Worm (Caenorhabditis elegans) whole organism, mixed stage, embryonic: ENCODE data around the gene R08C7.11.
A peak's percentile ranks its signal among the peaks of the same experiment; 100 is the strongest.

ENCODE experiments used
- bed-3 ChIP-seq: fragments of 200-800 bp; sonication (Bioruptor generic); optimal IDR thresholded peaks from 3 replicates; lab custom pipeline; 2018; ENCODE audit warnings: mild to moderate bottlenecking, missing genetic modification characterization, moderate library complexity, missing compliant biosample characterization
- blmp-1 ChIP-seq: fragments of 150-350 bp; optimal IDR thresholded peaks from 2 replicates; lab custom pipeline; 2014; ENCODE audit warnings: missing biosample characterization, missing genetic modification characterization
- ceh-39 ChIP-seq: fragments of 150-350 bp; optimal IDR thresholded peaks from 2 replicates; lab custom pipeline; 2014; ENCODE audit warnings: missing biosample characterization, missing genetic modification characterization
- ceh-43 ChIP-seq: fragments of 200-800 bp; sonication (Bioruptor generic); optimal IDR thresholded peaks from 2 replicates; lab custom pipeline; 2018; ENCODE audit warnings: mild to moderate bottlenecking, missing genetic modification characterization, moderate library complexity, missing compliant biosample characterization
- ceh-83 ChIP-seq: fragments of 200-800 bp; sonication (Bioruptor generic); optimal IDR thresholded peaks from 2 replicates; lab custom pipeline; 2018; ENCODE audit warnings: mild to moderate bottlenecking, missing genetic modification characterization, missing compliant biosample characterization
- ces-1 ChIP-seq: fragments of 150-350 bp; optimal IDR thresholded peaks from 2 replicates; lab custom pipeline; 2014; ENCODE audit warnings: missing biosample characterization, missing genetic modification reagents, missing genetic modification characterization
- cnd-1 ChIP-seq: fragments of 200-800 bp; sonication (Bioruptor generic); optimal IDR thresholded peaks from 2 replicates; lab custom pipeline; 2018; ENCODE audit warnings: mild to moderate bottlenecking, missing genetic modification characterization, missing compliant biosample characterization
- drap-1 ChIP-seq: fragments of 200-800 bp; sonication (Bioruptor generic); optimal IDR thresholded peaks from 3 replicates; lab custom pipeline; 2018; ENCODE audit warnings: mild to moderate bottlenecking, missing genetic modification characterization, missing compliant biosample characterization
- elt-1 ChIP-seq: sonication (generic microtip); optimal IDR thresholded peaks from 2 replicates; lab custom pipeline; 2017; ENCODE audit warnings: missing genetic modification characterization, mild to moderate bottlenecking, missing compliant biosample characterization, antibody characterized with exemption, moderate library complexity, borderline replicate concordance; ENCODE audit not compliant: insufficient read depth
- elt-3 ChIP-seq: fragments of 150-350 bp; optimal IDR thresholded peaks from 2 replicates; lab custom pipeline; 2014; ENCODE audit warnings: missing biosample characterization, missing genetic modification characterization
- ham-2 ChIP-seq: fragments of 200-800 bp; sonication (Bioruptor generic); optimal IDR thresholded peaks from 2 replicates; lab custom pipeline; 2018; ENCODE audit warnings: mild to moderate bottlenecking, missing genetic modification characterization, missing compliant biosample characterization
- hlh-1 ChIP-seq: fragments of 150-350 bp; optimal IDR thresholded peaks from 2 replicates; lab custom pipeline; 2014; ENCODE audit warnings: missing biosample characterization, missing genetic modification reagents, missing genetic modification characterization
- lin-13 ChIP-seq: fragments of 150-350 bp; optimal IDR thresholded peaks from 2 replicates; lab custom pipeline; 2014; ENCODE audit warnings: missing biosample characterization, missing genetic modification characterization
- lin-32 ChIP-seq: fragments of 200-800 bp; sonication (Bioruptor generic); optimal IDR thresholded peaks from 2 replicates; lab custom pipeline; 2018; ENCODE audit warnings: mild to moderate bottlenecking, missing genetic modification characterization, missing compliant biosample characterization
- lsy-2 ChIP-seq: fragments of 150-350 bp; optimal IDR thresholded peaks from 2 replicates; lab custom pipeline; 2014; ENCODE audit warnings: missing biosample characterization, missing genetic modification characterization
- mab-5 ChIP-seq: fragments of 150-350 bp; optimal IDR thresholded peaks from 2 replicates; lab custom pipeline; 2014; ENCODE audit warnings: missing biosample characterization, missing genetic modification characterization
- mep-1 ChIP-seq: fragments of 150-350 bp; optimal IDR thresholded peaks from 2 replicates; lab custom pipeline; 2017; ENCODE audit warnings: missing biosample characterization, missing genetic modification reagents, missing genetic modification characterization, inconsistent platforms
- mls-2 ChIP-seq: sonication (generic microtip); optimal IDR thresholded peaks from 2 replicates; lab custom pipeline; 2016; ENCODE audit warnings: mild to moderate bottlenecking, missing genetic modification characterization, moderate library complexity, missing compliant biosample characterization
- nhr-237 ChIP-seq: fragments of 150-350 bp; optimal IDR thresholded peaks from 2 replicates; lab custom pipeline; 2014; ENCODE audit warnings: missing biosample characterization, missing genetic modification characterization
- nhr-28 ChIP-seq: fragments of 150-350 bp; optimal IDR thresholded peaks from 2 replicates; lab custom pipeline; 2014; ENCODE audit warnings: missing biosample characterization, missing genetic modification characterization
- pha-4 ChIP-seq: fragments of 150-350 bp; optimal IDR thresholded peaks from 2 replicates; lab custom pipeline; 2018; ENCODE audit warnings: missing biosample characterization, missing genetic modification reagents, missing genetic modification characterization
- sem-2 ChIP-seq: fragments of 200-800 bp; sonication (Bioruptor generic); optimal IDR thresholded peaks from 2 replicates; lab custom pipeline; 2018; ENCODE audit warnings: mild to moderate bottlenecking, missing genetic modification characterization, missing compliant biosample characterization
- tbx-8 ChIP-seq: fragments of 200-800 bp; sonication (Bioruptor generic); optimal IDR thresholded peaks from 2 replicates; lab custom pipeline; 2018; ENCODE audit warnings: mild to moderate bottlenecking, missing genetic modification characterization, moderate library complexity, missing compliant biosample characterization
- unc-39 ChIP-seq: fragments of 150-350 bp; optimal IDR thresholded peaks from 2 replicates; lab custom pipeline; 2014; ENCODE audit warnings: missing biosample characterization, missing genetic modification characterization
- unc-62 ChIP-seq: fragments of 150-350 bp; optimal IDR thresholded peaks from 2 replicates; lab custom pipeline; 2014; ENCODE audit warnings: missing biosample characterization, missing genetic modification reagents, missing genetic modification characterization
- zip-8 ChIP-seq: fragments of 150-350 bp; optimal IDR thresholded peaks from 2 replicates; lab custom pipeline; 2014; ENCODE audit warnings: missing biosample characterization, missing genetic modification characterization
- ztf-11 ChIP-seq: fragments of 150-350 bp; optimal IDR thresholded peaks from 2 replicates; lab custom pipeline; 2014; ENCODE audit warnings: missing biosample characterization, missing genetic modification characterization

The R08C7.11 gene

DNA sequence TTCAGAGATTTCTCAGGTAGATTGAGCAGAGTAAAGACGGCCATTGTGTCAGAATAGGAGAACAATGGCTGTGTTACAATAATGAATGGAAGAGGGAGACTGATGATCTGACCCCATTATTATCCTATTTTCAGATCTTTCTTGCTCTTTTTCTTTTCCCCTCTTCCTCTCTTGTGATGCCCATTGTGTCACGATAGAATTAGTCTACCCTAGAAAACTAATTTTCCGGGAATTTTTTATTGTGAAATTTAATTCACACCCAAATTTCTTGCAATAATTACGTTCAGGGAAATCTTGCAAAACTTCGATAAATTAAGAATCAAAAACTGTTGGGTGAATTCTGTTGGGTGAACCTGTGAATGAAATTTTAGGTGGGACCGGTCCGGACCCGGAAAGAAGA lies 13.7 kb downstream of the R08C7.11 start, which contains the start of gene fbxb-75:
TSS of gene fbxb-75 (minus strand) at position 101 of the 400 bp plus-strand sequence.
- TF ChIP-seq ceh-39 (tag; lab: Kevin White, UChicago) (no peak), nhr-28 (tag; lab: Kevin White, UChicago) (no peak), elt-1 (tag; lab: Kevin White, UChicago) (peak; percentile 28)

DNA sequence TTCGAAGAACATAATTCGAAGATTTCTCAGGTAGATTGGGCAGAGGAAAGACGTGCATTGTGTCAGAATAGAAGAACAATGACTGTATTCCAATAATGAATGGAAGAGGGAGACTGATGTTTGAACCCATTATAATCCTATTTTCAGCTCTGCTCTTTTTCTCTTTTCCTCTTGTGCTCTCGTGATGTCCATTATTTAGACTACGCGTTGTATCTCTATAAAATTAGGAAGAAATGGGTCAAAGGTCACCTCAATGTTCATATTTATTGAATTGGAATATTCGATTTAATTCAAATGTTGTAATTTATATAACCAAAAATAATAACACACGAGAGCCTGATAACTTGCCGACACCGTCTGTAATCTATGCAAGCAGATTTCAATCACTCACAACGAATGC lies 15.5 kb downstream of the R08C7.11 start, which contains the start of gene fbxb-74:
TSS of gene fbxb-74 (minus strand) at position 101 of the 400 bp plus-strand sequence.
- TF ChIP-seq ces-1 (GFP tag; lab: Kevin White, UChicago) = no peak
- no peak for TF ChIP-seq bed-3 (GFP tag; lab: Kevin White, UChicago)
- no peak for TF ChIP-seq lsy-2 (tag; lab: Kevin White, UChicago)
- no peak for TF ChIP-seq nhr-237 (tag; lab: Kevin White, UChicago)
- no peak for TF ChIP-seq unc-62

DNA sequence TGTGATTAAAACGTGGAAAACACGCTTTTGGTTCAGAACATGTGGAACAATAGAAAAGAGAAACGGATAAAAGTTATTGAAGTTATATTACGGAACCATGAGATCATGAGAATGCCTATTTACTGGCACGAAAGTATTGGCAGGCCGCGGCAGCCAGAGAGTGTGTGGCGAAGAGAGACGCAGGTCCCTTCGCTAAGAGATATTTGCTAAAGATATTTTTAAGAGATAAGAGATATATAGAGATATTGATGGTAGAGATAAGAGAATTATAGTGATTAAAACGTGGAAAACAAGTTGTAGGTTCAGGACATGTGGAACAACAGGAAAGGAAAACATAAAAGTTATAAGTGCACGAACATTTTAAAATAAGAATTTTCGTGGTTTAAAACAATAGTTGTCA lies 16.9 kb downstream of the R08C7.11 start:
- TF ChIP-seq elt-1 (tag; lab: Kevin White, UChicago) = peak; percentile 92
- TF ChIP-seq elt-3 = no peak
- TF ChIP-seq sem-2 (GFP tag; lab: Kevin White, UChicago) = no peak
- TF ChIP-seq tbx-8 (GFP tag; lab: Kevin White, UChicago) = no peak
- TF ChIP-seq drap-1 = no peak
- TF ChIP-seq ham-2 (GFP tag; lab: Kevin White, UChicago) = peak; percentile 56

DNA sequence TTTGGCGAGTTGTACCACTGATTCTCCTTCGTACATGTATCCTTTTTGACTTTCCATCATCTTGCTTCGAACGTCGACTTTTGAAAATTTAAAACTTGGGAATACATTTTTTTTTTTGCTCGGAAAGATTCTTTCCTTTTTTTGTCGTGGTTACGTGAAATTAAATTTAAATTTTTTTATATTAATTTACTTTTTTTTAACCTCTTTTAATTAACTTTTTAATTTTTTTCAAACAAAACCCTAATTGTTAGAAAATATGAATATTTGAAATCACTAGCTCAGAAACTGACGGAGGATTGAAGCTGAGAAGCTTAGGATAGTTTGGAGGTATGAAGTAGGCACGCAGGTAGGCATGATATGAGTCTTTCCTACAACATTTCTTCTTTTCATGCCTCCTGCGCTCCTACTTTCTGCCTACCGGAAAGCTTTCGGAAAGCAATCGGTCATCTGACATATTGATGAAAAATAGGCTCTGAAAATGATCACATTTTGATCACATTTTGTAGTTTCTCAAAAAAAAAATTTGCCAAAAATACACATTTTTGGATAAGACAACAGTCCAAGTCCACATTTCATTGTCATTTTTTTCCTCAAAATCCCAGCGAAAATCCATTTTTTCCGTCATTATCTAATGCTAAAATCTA lies 20.2 kb downstream of the R08C7.11 start, which contains the start of the genes R08C7.8 and R08C7.4:
TSS of gene R08C7.8 (minus strand) at position 101 of the 644 bp plus-strand sequence.
TSS of gene R08C7.4 (plus strand) at position 594 of the 644 bp plus-strand sequence.
- TF ChIP-seq blmp-1 (tag; lab: Kevin White, UChicago) (no peak), ceh-83 (GFP tag; lab: Kevin White, UChicago) (no peak), sem-2 (GFP tag; lab: Kevin White, UChicago) (no peak), ztf-11 (tag; lab: Kevin White, UChicago) (no peak), lin-13 (no peak), mab-5 (tag; lab: Kevin White, UChicago) (no peak), lin-32 (GFP tag; lab: Kevin White, UChicago) (no peak), mls-2 (tag; lab: Kevin White, UChicago) (no peak)

DNA sequence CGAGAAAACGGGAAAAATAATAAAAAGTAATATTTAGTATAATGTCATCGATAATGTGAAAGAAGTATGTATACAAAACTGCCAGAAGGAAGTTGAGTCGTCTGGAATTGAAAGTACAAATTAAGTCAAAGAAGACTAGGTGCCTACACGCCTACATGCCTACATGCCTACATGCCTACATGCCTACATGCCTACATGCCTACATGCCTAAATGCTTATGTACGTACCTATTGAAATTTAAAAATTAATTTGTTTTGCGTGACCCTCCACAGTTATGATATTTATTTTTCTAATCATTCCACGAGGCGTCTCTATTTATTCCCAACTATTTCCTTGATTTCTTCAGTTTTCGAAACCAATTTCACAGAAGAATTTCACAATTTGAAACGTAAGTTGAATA lies 24.8 kb downstream of the R08C7.11 start, which contains the start of the genes str-185 and R08C7.5:
TSS of gene str-185 (minus strand) at position 101 of the 400 bp plus-strand sequence.
TSS of gene R08C7.5 (plus strand) at position 329 of the 400 bp plus-strand sequence.
- TF ChIP-seq cnd-1 (tag; lab: Kevin White, UChicago) (no peak), ceh-43 (GFP tag; lab: Kevin White, UChicago) (no peak), lin-32 (GFP tag; lab: Kevin White, UChicago) (no peak), unc-62 (no peak), mep-1 (tag; lab: Kevin White, UChicago) (no peak), blmp-1 (tag; lab: Kevin White, UChicago) (no peak), nhr-237 (tag; lab: Kevin White, UChicago) (no peak), hlh-1 (no peak), ham-2 (GFP tag; lab: Kevin White, UChicago) (no peak)
- TF ChIP-seq, all 35 proteins: peak for 0

DNA sequence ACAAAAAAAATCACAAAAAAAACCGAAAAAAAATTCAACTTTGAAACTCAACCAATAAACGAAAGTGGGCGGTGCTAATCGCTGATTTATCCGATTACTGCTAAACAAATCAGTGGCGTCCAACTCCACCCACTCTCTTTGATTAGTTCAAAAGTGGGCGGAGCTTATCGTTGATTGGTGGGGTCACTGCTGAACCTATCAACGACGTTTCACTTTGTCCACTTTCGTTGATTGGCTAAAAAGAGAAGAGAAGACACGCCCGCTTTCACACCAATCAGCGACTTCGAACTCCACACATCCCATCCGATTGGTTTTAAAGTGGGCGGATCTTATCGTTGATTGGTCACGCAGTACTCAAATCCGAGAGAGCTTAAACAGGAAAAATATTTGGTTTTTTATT lies 30.9 kb downstream of the R08C7.11 start:
- TF ChIP-seq zip-8 (tag; lab: Kevin White, UChicago) = no peak
- TF ChIP-seq pha-4 (tag; lab: Kevin White, UChicago) = no peak
- no peak for TF ChIP-seq bed-3 (GFP tag; lab: Kevin White, UChicago)
- TF ChIP-seq lin-32 (GFP tag; lab: Kevin White, UChicago) = no peak
- no peak for TF ChIP-seq ztf-11 (tag; lab: Kevin White, UChicago)
- no peak for TF ChIP-seq unc-39 (tag; lab: Kevin White, UChicago)
- TF ChIP-seq unc-62 = no peak
